Fruit fly (Drosophila melanogaster): Measurements from ENCODE around the gene CG45487.

CG45487 gene

DNA sequence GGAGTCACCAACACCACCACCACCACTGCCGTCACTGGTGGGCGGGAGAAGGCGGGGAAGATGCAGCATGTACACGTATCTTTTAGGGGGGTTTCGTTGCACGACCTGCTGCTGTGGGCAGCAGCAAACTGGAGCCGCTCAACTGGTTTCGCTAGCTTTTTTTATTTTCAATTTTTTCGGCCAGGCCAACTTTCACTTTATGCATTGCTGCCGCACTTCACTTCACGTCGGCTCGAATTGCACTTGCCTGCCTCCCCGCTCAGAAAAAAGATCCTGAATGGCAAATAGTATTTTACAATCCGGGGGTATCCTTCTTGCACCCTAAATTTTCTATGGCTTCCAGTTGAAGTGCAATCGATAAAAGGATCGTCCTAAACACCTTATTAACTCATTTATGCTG, 15.1 kb downstream of the CG45487 start:
- TF ChIP-seq ttk (optimal IDR thresholded peaks at IDR 0.05), result no peak
- TF ChIP-seq h (optimal IDR thresholded peaks at IDR 0.05), result no peak
- no peak for TF ChIP-seq Myc (optimal IDR thresholded peaks at IDR 0.05)
- no peak for TF ChIP-seq psq (optimal IDR thresholded peaks at IDR 0.05)
- TF ChIP-seq insv (optimal IDR thresholded peaks at IDR 0.05), result no peak
- no peak for TF ChIP-seq Sin3A (optimal IDR thresholded peaks at IDR 0.05)

DNA sequence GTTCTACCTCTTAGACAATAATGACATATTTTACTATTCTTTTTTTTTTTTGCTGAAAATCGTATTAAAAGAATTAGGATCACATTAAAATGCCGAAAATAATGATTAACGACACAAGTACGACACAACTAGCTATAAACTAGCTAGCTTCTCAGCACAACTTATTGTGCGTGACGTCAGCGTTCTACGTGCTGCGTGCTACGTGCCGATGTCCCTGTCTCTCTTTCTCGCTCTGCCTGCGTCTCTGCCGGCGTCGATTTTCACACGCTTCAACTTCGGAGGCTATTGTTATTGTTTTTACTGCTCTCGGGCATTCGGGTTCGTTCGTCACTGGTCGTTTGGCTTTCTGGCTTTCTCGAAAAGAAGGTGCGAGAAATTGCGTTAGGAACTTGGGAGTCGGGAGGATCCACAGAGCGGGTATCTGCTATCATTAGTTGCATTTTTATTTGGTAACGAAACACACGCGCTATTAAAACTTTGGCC, 17.0 kb downstream of the CG45487 start:
- TF ChIP-seq Sin3A (optimal IDR thresholded peaks at IDR 0.05) (no peak), ttk (optimal IDR thresholded peaks at IDR 0.05) (no peak), Myc (optimal IDR thresholded peaks at IDR 0.05) (no peak), psq (optimal IDR thresholded peaks at IDR 0.05) (no peak), h (optimal IDR thresholded peaks at IDR 0.05) (no peak), insv (optimal IDR thresholded peaks at IDR 0.05) (no peak)

DNA sequence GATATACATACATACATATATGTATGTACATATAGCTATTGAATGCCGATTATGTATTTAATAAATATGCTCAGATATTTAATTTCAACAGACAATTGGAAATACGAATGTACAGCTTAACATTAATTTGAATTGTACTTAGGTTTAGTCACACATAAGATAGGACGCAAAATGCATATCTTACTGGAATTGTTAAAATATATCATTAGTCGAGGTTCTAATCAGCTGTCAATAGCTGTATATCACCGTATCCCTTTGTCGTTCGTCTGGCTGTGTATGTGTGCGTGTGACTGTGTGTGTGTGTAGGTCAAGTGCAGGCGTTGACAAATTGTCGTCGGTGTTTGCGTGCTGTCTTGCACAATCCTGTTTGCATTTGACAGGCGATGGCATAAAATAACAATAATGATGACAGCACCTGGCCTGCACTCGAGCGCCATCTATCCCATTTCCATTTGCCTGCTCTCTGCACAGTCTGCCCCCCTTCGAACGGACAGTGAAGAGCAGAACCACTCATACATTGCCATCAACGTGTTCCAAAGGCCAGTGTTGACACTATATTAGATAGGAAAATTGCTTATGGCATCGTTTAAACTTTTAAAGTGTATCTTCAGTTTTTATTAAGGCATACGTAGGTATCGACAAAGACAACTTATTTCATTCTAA, 17.6 kb downstream of the CG45487 start:
- no peak for TF ChIP-seq Myc (optimal IDR thresholded peaks at IDR 0.05)
- no peak for TF ChIP-seq ttk (optimal IDR thresholded peaks at IDR 0.05)
- TF ChIP-seq psq (optimal IDR thresholded peaks at IDR 0.05), result no peak
- no peak for TF ChIP-seq Sin3A (optimal IDR thresholded peaks at IDR 0.05)
- TF ChIP-seq h (optimal IDR thresholded peaks at IDR 0.05), result no peak
- no peak for TF ChIP-seq insv (optimal IDR thresholded peaks at IDR 0.05)

- TF ChIP-seq insv (optimal IDR thresholded peaks at IDR 0.05), result no peak
- TF ChIP-seq ttk (optimal IDR thresholded peaks at IDR 0.05), result no peak
- TF ChIP-seq Sin3A (optimal IDR thresholded peaks at IDR 0.05), result no peak
- no peak for TF ChIP-seq psq (optimal IDR thresholded peaks at IDR 0.05)
- TF ChIP-seq h (optimal IDR thresholded peaks at IDR 0.05), result no peak
- TF ChIP-seq Myc (optimal IDR thresholded peaks at IDR 0.05), result no peak
Observed at dm6 chrX:19892070-19892469, 23.0 kb downstream of the CG45487 start.

DNA sequence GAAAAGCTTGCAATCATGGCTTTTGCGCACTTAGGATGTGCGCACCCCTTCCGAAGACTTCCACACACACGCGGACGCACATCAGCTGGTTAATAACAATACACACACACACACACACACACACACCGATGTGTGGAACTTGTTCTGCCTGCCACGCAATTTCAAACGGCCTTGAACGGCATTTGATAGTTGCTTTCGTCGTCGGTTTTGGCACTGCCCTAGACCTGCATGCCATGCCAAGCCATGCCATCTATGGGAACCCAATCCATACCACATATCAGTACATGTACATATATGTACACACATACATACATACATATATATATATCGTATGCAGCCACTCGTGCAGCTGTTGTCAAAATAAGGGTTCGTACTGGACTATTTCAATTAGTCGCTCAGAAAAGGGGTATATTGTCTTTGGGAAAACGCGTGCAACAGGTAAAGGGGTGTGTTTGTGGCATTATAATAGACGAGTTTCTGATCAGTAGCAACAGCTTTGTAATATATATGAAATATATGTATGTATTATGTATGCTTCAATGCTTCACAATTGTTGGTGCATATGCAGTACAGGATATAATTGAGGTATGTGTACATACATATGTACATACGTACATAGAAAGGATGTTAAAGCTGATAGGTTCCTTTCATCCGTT, 24.9 kb downstream of the CG45487 start, which contains the start of gene amn:
amn (minus strand) TSS at position 51 of the 656 bp plus-strand sequence.
- TF ChIP-seq h (optimal IDR thresholded peaks at IDR 0.05), result no peak
- TF ChIP-seq ttk (optimal IDR thresholded peaks at IDR 0.05), result no peak
- TF ChIP-seq Myc (optimal IDR thresholded peaks at IDR 0.05), result no peak
- no peak for TF ChIP-seq psq (optimal IDR thresholded peaks at IDR 0.05)
- TF ChIP-seq Sin3A (optimal IDR thresholded peaks at IDR 0.05), result no peak

- no peak for TF ChIP-seq psq (optimal IDR thresholded peaks at IDR 0.05)
- no peak for TF ChIP-seq h (optimal IDR thresholded peaks at IDR 0.05)
- no peak for TF ChIP-seq insv (optimal IDR thresholded peaks at IDR 0.05)
- no peak for TF ChIP-seq Sin3A (optimal IDR thresholded peaks at IDR 0.05)
- no peak for TF ChIP-seq Myc (optimal IDR thresholded peaks at IDR 0.05)
- no peak for TF ChIP-seq ttk (optimal IDR thresholded peaks at IDR 0.05)
Observed at dm6 chrX:19889128-19889756, 25.8 kb downstream of the CG45487 start.

DNA sequence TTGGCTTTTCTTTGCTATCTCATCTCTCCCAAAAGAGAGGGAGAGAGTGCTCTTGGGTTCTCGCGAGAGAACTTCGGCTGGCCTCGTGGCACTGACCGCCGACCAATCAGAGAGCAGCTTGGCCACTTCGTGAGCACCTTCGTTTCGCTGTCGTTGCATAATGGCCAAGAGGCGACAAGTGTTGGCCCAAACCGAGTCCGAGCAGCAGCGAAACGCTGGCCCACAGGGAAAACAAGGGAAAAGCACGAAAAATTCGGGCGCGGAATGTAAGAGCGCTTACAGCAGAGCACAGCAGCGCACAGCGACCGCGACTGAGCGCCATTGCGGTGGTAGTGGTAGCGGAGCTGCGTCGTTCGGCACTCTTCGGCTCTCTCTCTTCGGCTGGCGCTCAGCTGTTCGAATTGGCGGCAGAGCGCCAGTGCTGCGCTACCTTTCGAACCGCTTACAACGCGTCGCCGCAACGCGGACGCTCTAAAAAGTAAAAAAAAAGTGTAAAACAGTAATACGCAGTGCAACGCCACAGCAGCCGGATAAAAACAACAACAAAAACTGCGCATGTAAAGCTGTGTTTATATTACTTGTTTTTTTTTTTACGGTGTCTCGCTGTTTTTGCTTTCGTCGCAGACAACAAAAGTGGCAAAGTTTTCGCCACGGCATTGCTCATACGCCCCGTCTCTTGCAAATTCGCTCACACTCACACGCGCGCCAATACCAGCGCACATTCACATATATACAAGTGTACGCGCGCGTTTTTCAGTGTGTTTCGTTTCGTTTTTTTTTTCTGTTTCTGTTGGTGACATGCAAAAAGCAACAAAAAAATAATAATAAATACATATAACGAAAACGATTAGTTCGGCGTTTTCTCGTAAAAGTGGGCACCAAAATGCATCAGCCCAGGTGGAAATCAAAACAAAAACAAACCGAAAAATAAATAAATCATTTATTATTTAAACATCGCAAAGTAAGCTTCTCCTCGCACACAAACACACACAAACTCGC, 27.8 kb downstream of the CG45487 start:
- TF ChIP-seq ttk (optimal IDR thresholded peaks at IDR 0.05), result no peak
- TF ChIP-seq psq (optimal IDR thresholded peaks at IDR 0.05), result no peak
- TF ChIP-seq Sin3A (optimal IDR thresholded peaks at IDR 0.05), result no peak
- TF ChIP-seq h (optimal IDR thresholded peaks at IDR 0.05), result no peak
- TF ChIP-seq Myc (optimal IDR thresholded peaks at IDR 0.05), result no peak

- TF ChIP-seq insv (optimal IDR thresholded peaks at IDR 0.05), result no peak
- TF ChIP-seq psq (optimal IDR thresholded peaks at IDR 0.05), result no peak
- TF ChIP-seq Myc (optimal IDR thresholded peaks at IDR 0.05), result no peak
- TF ChIP-seq h (optimal IDR thresholded peaks at IDR 0.05), result no peak
- TF ChIP-seq Sin3A (optimal IDR thresholded peaks at IDR 0.05), result no peak
- no peak for TF ChIP-seq ttk (optimal IDR thresholded peaks at IDR 0.05)
Observed at dm6 chrX:19886515-19886914, 28.6 kb downstream of the CG45487 start.

- TF ChIP-seq insv (optimal IDR thresholded peaks at IDR 0.05) (no peak), ttk (optimal IDR thresholded peaks at IDR 0.05) (no peak), psq (optimal IDR thresholded peaks at IDR 0.05) (no peak), h (optimal IDR thresholded peaks at IDR 0.05) (no peak), Myc (optimal IDR thresholded peaks at IDR 0.05) (no peak), Sin3A (optimal IDR thresholded peaks at IDR 0.05) (no peak)
Observed at dm6 chrX:19884204-19884603, 30.9 kb downstream of the CG45487 start.

DNA sequence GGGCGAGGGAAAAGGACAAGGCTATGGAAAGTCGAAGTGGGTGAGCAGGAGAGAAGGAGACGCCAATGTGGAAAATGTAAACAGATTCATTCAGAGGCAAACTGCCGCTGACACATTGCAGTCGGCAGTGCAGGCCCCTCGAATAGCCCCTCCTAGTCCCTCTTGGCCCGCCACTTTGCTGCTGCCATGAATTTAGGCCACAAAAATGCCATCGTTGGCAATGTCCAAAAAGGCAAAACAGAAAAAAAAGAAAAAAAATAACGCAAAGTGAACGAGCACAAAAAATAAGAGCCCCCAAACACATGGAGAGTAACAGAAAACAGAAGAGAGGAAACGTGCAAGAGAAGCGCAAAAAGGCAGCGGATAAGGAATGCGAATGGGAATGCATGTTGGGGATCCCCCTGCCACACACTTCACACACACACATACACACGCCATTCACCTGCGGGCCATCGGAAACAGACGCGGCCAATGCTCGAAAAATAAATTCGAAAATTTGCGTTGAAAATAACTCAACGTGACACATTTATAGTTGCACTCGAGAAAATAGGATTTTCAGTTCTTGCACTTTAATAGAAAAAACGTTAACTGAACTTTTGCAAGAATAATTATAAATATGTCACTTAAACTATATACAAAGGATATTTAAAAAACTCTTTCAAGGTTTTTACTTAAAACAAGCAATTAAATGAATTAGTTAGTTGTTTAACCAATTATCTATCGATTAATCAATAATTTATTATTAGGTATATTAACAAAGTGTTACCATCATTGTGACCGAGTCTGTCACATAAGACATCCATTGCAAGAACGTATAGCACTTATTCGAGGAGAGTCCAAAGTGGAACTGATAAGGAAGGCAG, 36.5 kb downstream of the CG45487 start:
- no peak for TF ChIP-seq ttk (optimal IDR thresholded peaks at IDR 0.05)
- TF ChIP-seq insv (optimal IDR thresholded peaks at IDR 0.05), result no peak
- TF ChIP-seq Sin3A (optimal IDR thresholded peaks at IDR 0.05), result no peak
- TF ChIP-seq h (optimal IDR thresholded peaks at IDR 0.05), result no peak
- TF ChIP-seq Myc (optimal IDR thresholded peaks at IDR 0.05), result no peak
- no peak for TF ChIP-seq psq (optimal IDR thresholded peaks at IDR 0.05)

Data from Kc167 (cell line).